Fruit fly (Drosophila melanogaster) whole organism: ENCODE results near the gene CG45061.

Source experiments
- EcR ChIP-seq, 2 experiments: fragments of >200 bp; optimal IDR thresholded peaks; 2 replicates each; lab custom pipeline; 2017; ENCODE audit warnings: missing biosample characterization in 2 of 2, missing genetic modification characterization in 2 of 2, missing genetic modification reagents in 2 of 2
- usp ChIP-seq: fragments of >200 bp; optimal IDR thresholded peaks from 2 replicates; lab custom pipeline; 2017; ENCODE audit warnings: missing biosample characterization, missing genetic modification characterization, mixed read lengths

- TF ChIP-seq usp, result no peak
- TF ChIP-seq EcR (GFP tag; optimal IDR thresholded peaks at IDR 0.05; lab: Kevin White, UChicago), result no peak
Measured at dm6 chrX:9889686-9890085, 18.2 kb upstream of the CG45061 start.
